Fruit fly (Drosophila melanogaster) whole organism, prepupa: ENCODE measurements around the gene CG9166.

Source experiments
- Blimp-1 ChIP-seq: fragments of 200-800 bp; sonication (Bioruptor generic); optimal IDR thresholded peaks from 3 replicates; lab custom pipeline; 2017; ENCODE audit warnings: missing biosample characterization, missing genetic modification characterization, mild to moderate bottlenecking, moderate library complexity, missing genetic modification reagents
- CG10669 ChIP-seq: fragments of 200-800 bp; sonication (Bioruptor generic); optimal IDR thresholded peaks from 3 replicates; lab custom pipeline; 2018; ENCODE audit warnings: missing biosample characterization, mild to moderate bottlenecking, missing genetic modification characterization, moderate library complexity
- CG11294 ChIP-seq: fragments of 200-800 bp; sonication (Bioruptor generic); IDR thresholded peaks from 2 replicates; pipeline ENCODE4 v1.3.6; 2022; ENCODE audit warnings: missing biosample characterization, missing genetic modification characterization
- CG11762 ChIP-seq: fragments of 200-800 bp; sonication (Bioruptor generic); optimal IDR thresholded peaks from 3 replicates; lab custom pipeline; 2016; ENCODE audit warnings: missing biosample characterization, missing genetic modification characterization; ENCODE audit not compliant: insufficient read depth
- CG11902 ChIP-seq: fragments of 200-800 bp; sonication (Bioruptor generic); optimal IDR thresholded peaks from 3 replicates; lab custom pipeline; 2016; ENCODE audit warnings: missing biosample characterization, missing genetic modification characterization
- CG15336 ChIP-seq: fragments of 200-800 bp; sonication (Bioruptor generic); IDR thresholded peaks from 2 replicates; pipeline ENCODE4 v1.3.6; 2022; ENCODE audit warnings: missing biosample characterization, missing genetic modification characterization
- CG16779 ChIP-seq: fragments of 200-800 bp; sonication (Bioruptor generic); optimal IDR thresholded peaks from 3 replicates; lab custom pipeline; 2017; ENCODE audit warnings: missing biosample characterization, mild to moderate bottlenecking, missing genetic modification characterization
- CG31627 ChIP-seq: fragments of 200-800 bp; sonication (Bioruptor generic); optimal IDR thresholded peaks from 3 replicates; lab custom pipeline; 2016; ENCODE audit warnings: missing biosample characterization, missing genetic modification characterization
- CG32006 ChIP-seq: fragments of 200-800 bp; sonication (Bioruptor generic); optimal IDR thresholded peaks from 3 replicates; lab custom pipeline; 2017; ENCODE audit warnings: missing biosample characterization, mild to moderate bottlenecking, missing genetic modification characterization
- CG34406 ChIP-seq: fragments of 200-800 bp; sonication (Bioruptor generic); optimal IDR thresholded peaks from 3 replicates; lab custom pipeline; 2016; ENCODE audit warnings: missing biosample characterization, missing genetic modification characterization
- CG3919 ChIP-seq: fragments of 200-800 bp; sonication (Bioruptor generic); optimal IDR thresholded peaks from 3 replicates; lab custom pipeline; 2016; ENCODE audit warnings: missing biosample characterization, missing genetic modification characterization
- CG6163 ChIP-seq: fragments of 200-800 bp; sonication (Bioruptor generic); IDR thresholded peaks from 3 replicates; pipeline ENCODE4 v1.3.6; 2022; ENCODE audit warnings: missing biosample characterization, missing genetic modification characterization
- CG6276 ChIP-seq: fragments of 200-800 bp; sonication (Bioruptor generic); optimal IDR thresholded peaks from 2 replicates; lab custom pipeline; 2017; ENCODE audit warnings: missing biosample characterization, mild to moderate bottlenecking, missing genetic modification characterization
- CG6792 ChIP-seq: fragments of 200-800 bp; sonication (Bioruptor generic); optimal IDR thresholded peaks from 3 replicates; lab custom pipeline; 2016; ENCODE audit warnings: missing biosample characterization, missing genetic modification characterization
- CG6808 ChIP-seq: fragments of 200-800 bp; sonication (Bioruptor generic); optimal IDR thresholded peaks from 3 replicates; lab custom pipeline; 2017; ENCODE audit warnings: missing biosample characterization, missing genetic modification characterization, mild to moderate bottlenecking, moderate library complexity, missing genetic modification reagents
- CG6854 ChIP-seq: fragments of 200-800 bp; sonication (Bioruptor generic); optimal IDR thresholded peaks from 2 replicates; lab custom pipeline; 2017; ENCODE audit warnings: missing biosample characterization, mild to moderate bottlenecking, missing genetic modification characterization
- CG7368 ChIP-seq: fragments of 200-800 bp; sonication (Bioruptor generic); optimal IDR thresholded peaks from 3 replicates; lab custom pipeline; 2016; ENCODE audit warnings: missing biosample characterization, missing genetic modification characterization
- CG8119 ChIP-seq: fragments of 200-800 bp; sonication (Bioruptor generic); IDR thresholded peaks from 3 replicates; pipeline ENCODE4 v1.3.6; 2022; ENCODE audit warnings: missing biosample characterization, missing genetic modification characterization
- CG8319 ChIP-seq: fragments of 200-800 bp; sonication (Bioruptor generic); optimal IDR thresholded peaks from 3 replicates; lab custom pipeline; 2016; ENCODE audit warnings: missing biosample characterization, missing genetic modification characterization
- CG8632 ChIP-seq: fragments of 200-800 bp; sonication (Bioruptor generic); optimal IDR thresholded peaks from 3 replicates; lab custom pipeline; 2016; ENCODE audit warnings: missing biosample characterization, missing genetic modification characterization
- Eip75B ChIP-seq: fragments of 200-800 bp; sonication (Bioruptor generic); optimal IDR thresholded peaks from 3 replicates; lab custom pipeline; 2016; ENCODE audit warnings: missing biosample characterization, missing genetic modification characterization
- Eip78C ChIP-seq: fragments of 200-800 bp; sonication (Bioruptor generic); peaks from one replicate; lab custom pipeline; 2016; ENCODE audit warnings: missing biosample characterization, missing genetic modification characterization
- Ets21C ChIP-seq: fragments of 200-800 bp; sonication (Bioruptor generic); optimal IDR thresholded peaks from 3 replicates; lab custom pipeline; 2016; ENCODE audit warnings: missing biosample characterization, missing genetic modification characterization
- Ets96B ChIP-seq: fragments of 200-800 bp; optimal IDR thresholded peaks from 2 replicates; lab custom pipeline; 2019; ENCODE audit warnings: missing biosample characterization, mild to moderate bottlenecking, missing genetic modification characterization, moderate library complexity
- Gug ChIP-seq: fragments of 200-800 bp; sonication (Bioruptor generic); IDR thresholded peaks from 2 replicates; pipeline ENCODE4 v1.3.6; 2022; ENCODE audit warnings: missing biosample characterization, missing genetic modification characterization
- Hr38 ChIP-seq: sonication (Bioruptor generic); optimal IDR thresholded peaks from 2 replicates; lab custom pipeline; 2016; ENCODE audit warnings: missing biosample characterization, missing genetic modification characterization
- Hr39 ChIP-seq: fragments of 200-800 bp; sonication (Bioruptor generic); optimal IDR thresholded peaks from 2 replicates; lab custom pipeline; 2016; ENCODE audit warnings: missing biosample characterization, missing genetic modification characterization
- Lpt ChIP-seq: fragments of 200-800 bp; sonication (Bioruptor generic); optimal IDR thresholded peaks from 3 replicates; lab custom pipeline; 2016; ENCODE audit warnings: missing biosample characterization, missing genetic modification characterization
- Met ChIP-seq: fragments of 200-800 bp; sonication (Bioruptor generic); optimal IDR thresholded peaks from 3 replicates; lab custom pipeline; 2016; ENCODE audit warnings: missing biosample characterization, missing genetic modification characterization
- OdsH ChIP-seq: fragments of 200-800 bp; sonication (Bioruptor generic); optimal IDR thresholded peaks from 3 replicates; lab custom pipeline; 2016; ENCODE audit warnings: missing biosample characterization, missing genetic modification characterization
- Sox102F ChIP-seq: fragments of 200-800 bp; sonication (Bioruptor generic); optimal IDR thresholded peaks from 2 replicates; lab custom pipeline; 2016; ENCODE audit warnings: missing biosample characterization, mild to moderate bottlenecking, missing genetic modification characterization
- Sox14 ChIP-seq: fragments of 200-800 bp; sonication (Bioruptor generic); optimal IDR thresholded peaks from 3 replicates; lab custom pipeline; 2016; ENCODE audit warnings: missing biosample characterization, missing genetic modification characterization
- Sox15 ChIP-seq: fragments of 200-800 bp; sonication (Bioruptor generic); optimal IDR thresholded peaks from 3 replicates; lab custom pipeline; 2016; ENCODE audit warnings: missing biosample characterization, missing genetic modification characterization
- acj6 ChIP-seq: fragments of 200-800 bp; sonication (Bioruptor generic); optimal IDR thresholded peaks from 3 replicates; lab custom pipeline; 2016; ENCODE audit warnings: missing biosample characterization, missing genetic modification characterization
- cyc ChIP-seq: fragments of 200-800 bp; sonication (Bioruptor generic); optimal IDR thresholded peaks from 3 replicates; lab custom pipeline; 2016; ENCODE audit warnings: missing biosample characterization, missing genetic modification characterization
- dac ChIP-seq: fragments of 200-800 bp; sonication (Bioruptor generic); optimal IDR thresholded peaks from 2 replicates; lab custom pipeline; 2017; ENCODE audit warnings: missing biosample characterization, mild to moderate bottlenecking, missing genetic modification characterization
- dsx ChIP-seq: fragments of 200-800 bp; optimal IDR thresholded peaks from 3 replicates; lab custom pipeline; 2019; ENCODE audit warnings: missing biosample characterization, mild to moderate bottlenecking, missing genetic modification characterization, moderate library complexity; ENCODE audit not compliant: poor library complexity, severe bottlenecking
- eg ChIP-seq: fragments of 200-800 bp; sonication (Bioruptor generic); IDR thresholded peaks from 3 replicates; pipeline ENCODE4 v1.3.6; 2022; ENCODE audit warnings: missing biosample characterization, missing genetic modification characterization
- esn ChIP-seq: fragments of 200-800 bp; sonication (Bioruptor generic); optimal IDR thresholded peaks from 2 replicates; lab custom pipeline; 2016; ENCODE audit warnings: missing biosample characterization, mild to moderate bottlenecking, missing genetic modification characterization, moderate library complexity
- fd59A ChIP-seq: fragments of 200-800 bp; sonication (Bioruptor generic); optimal IDR thresholded peaks from 2 replicates; lab custom pipeline; 2017; ENCODE audit warnings: missing biosample characterization, mild to moderate bottlenecking, missing genetic modification characterization, missing genetic modification reagents
- fd85E ChIP-seq: fragments of 200-800 bp; sonication (Bioruptor generic); optimal IDR thresholded peaks from 3 replicates; lab custom pipeline; 2016; ENCODE audit warnings: missing biosample characterization, missing genetic modification characterization
- fkh ChIP-seq: fragments of 200-800 bp; sonication (Bioruptor generic); optimal IDR thresholded peaks from 3 replicates; lab custom pipeline; 2017; ENCODE audit warnings: missing biosample characterization, mild to moderate bottlenecking, missing genetic modification characterization, moderate library complexity
- lz ChIP-seq: fragments of 200-800 bp; sonication (Bioruptor generic); optimal IDR thresholded peaks from 3 replicates; lab custom pipeline; 2016; ENCODE audit warnings: missing biosample characterization, missing genetic modification characterization
- net ChIP-seq: fragments of 200-800 bp; sonication (Bioruptor generic); optimal IDR thresholded peaks from 3 replicates; lab custom pipeline; 2016; ENCODE audit warnings: missing biosample characterization, missing genetic modification characterization
- pdm3 ChIP-seq: fragments of 200-800 bp; sonication (Bioruptor generic); optimal IDR thresholded peaks from 3 replicates; lab custom pipeline; 2016; ENCODE audit warnings: missing biosample characterization, missing genetic modification characterization
- ss ChIP-seq, 2 experiments: fragments of 200-800 bp; sonication (Bioruptor generic); optimal IDR thresholded peaks; 2 replicates in 1 of 2; 3 replicates in 1 of 2; lab custom pipeline; 2017 to 2018; ENCODE audit warnings: mild to moderate bottlenecking in 2 of 2, missing biosample characterization in 2 of 2, missing genetic modification characterization in 2 of 2, moderate library complexity in 1 of 2
- vri ChIP-seq: fragments of 200-800 bp; sonication (Bioruptor generic); optimal IDR thresholded peaks from 3 replicates; lab custom pipeline; 2016; ENCODE audit warnings: missing biosample characterization, mild to moderate bottlenecking, missing genetic modification characterization

Gene CG9166

dm6 chr3L:1313039-1313766, 37.7 kb upstream of the CG9166 start, which contains the start of the genes sturkopf and Herc4 (continued):
- TF ChIP-seq OdsH (peak; percentile 76), CG6808 (GFP tag; lab: Kevin White, UChicago) (no peak), CG31627 (GFP tag; lab: Kevin White, UChicago) (peak; percentile 85), CG8632 (peak; percentile 78), net (GFP tag; lab: Kevin White, UChicago) (peak; percentile 75), Sox15 (GFP tag; lab: Kevin White, UChicago) (peak; percentile 76), eg (GFP tag; lab: Robert Waterston, UW) (peak; percentile 59; the same call in 2 of the 3 replicates), CG34406 (GFP tag; lab: Kevin White, UChicago) (peak; percentile 70), lz (GFP tag; lab: Kevin White, UChicago) (peak; percentile 92), CG8319 (GFP tag; lab: Kevin White, UChicago) (peak; percentile 55), CG7368 (GFP tag; lab: Kevin White, UChicago) (no peak), Blimp-1 (peak; percentile 45), Hr38 (no peak), CG16779 (no peak), CG6276 (GFP tag; lab: Kevin White, UChicago) (no peak), cyc (GFP tag; lab: Kevin White, UChicago) (peak; percentile 60), Hr39 (peak; percentile 83)

- TF ChIP-seq eg (GFP tag; lab: Robert Waterston, UW), result 0 out of 3 replicates have a peak, but pooled peaks have one; percentile 15
- no peak for TF ChIP-seq OdsH
- no peak for TF ChIP-seq acj6 (GFP tag; lab: Kevin White, UChicago)
- no peak for TF ChIP-seq CG16779
- TF ChIP-seq pdm3, result no peak
- no peak for TF ChIP-seq Lpt (GFP tag; lab: Kevin White, UChicago)
- TF ChIP-seq CG10669 (GFP tag; lab: Kevin White, UChicago), result no peak
- TF ChIP-seq fd85E (GFP tag; lab: Kevin White, UChicago), result no peak
- no peak for TF ChIP-seq CG11762 (GFP tag; lab: Kevin White, UChicago)
- no peak for TF ChIP-seq Met (GFP tag; lab: Kevin White, UChicago)
- no peak for TF ChIP-seq Hr39
- no peak for TF ChIP-seq CG3919 (GFP tag; lab: Kevin White, UChicago)
- TF ChIP-seq Eip75B, result no peak
- TF ChIP-seq CG11294 (GFP tag; lab: Robert Waterston, UW), result no peak
- TF ChIP-seq Sox102F, result no peak
- no peak for TF ChIP-seq Gug
- TF ChIP-seq cyc (GFP tag; lab: Kevin White, UChicago), result no peak
- TF ChIP-seq esn (GFP tag; lab: Kevin White, UChicago), result no peak
- TF ChIP-seq CG6808 (GFP tag; lab: Kevin White, UChicago), result no peak
- no peak for TF ChIP-seq CG6276 (GFP tag; lab: Kevin White, UChicago)
- no peak for TF ChIP-seq CG6792 (GFP tag; lab: Kevin White, UChicago)
- no peak for TF ChIP-seq CG8632
- no peak for TF ChIP-seq CG32006 (GFP tag; lab: Kevin White, UChicago)
- TF ChIP-seq dac (GFP tag; lab: Kevin White, UChicago), result no peak
- no peak for TF ChIP-seq Ets96B (tag; lab: Kevin White, UChicago)
- TF ChIP-seq CG6854 (GFP tag; lab: Kevin White, UChicago), result peak; percentile 30
- no peak for TF ChIP-seq fkh
- TF ChIP-seq CG7368 (GFP tag; lab: Kevin White, UChicago), result no peak
- peak; percentile 79 for TF ChIP-seq vri
- no peak for TF ChIP-seq Ets21C
- TF ChIP-seq fd59A (GFP tag; lab: Kevin White, UChicago), result no peak
- TF ChIP-seq ss (GFP tag; optimal IDR thresholded peaks at IDR 0.05; lab: Kevin White, UChicago), result no peak
- TF ChIP-seq Eip78C (GFP tag; lab: Kevin White, UChicago), result peak; percentile 36
- TF ChIP-seq Hr38, result no peak
- TF ChIP-seq Sox14 (GFP tag; lab: Kevin White, UChicago), result no peak
- TF ChIP-seq CG8119 (GFP tag; lab: Robert Waterston, UW), result no peak
- TF ChIP-seq net (GFP tag; lab: Kevin White, UChicago), result no peak
- TF ChIP-seq CG6163 (GFP tag; lab: Robert Waterston, UW), result peak; percentile 60; the same call in 2 of the 3 replicates
- TF ChIP-seq Blimp-1, result no peak
- no peak for TF ChIP-seq CG15336
- peak; percentile 37 for TF ChIP-seq dsx (GFP tag; lab: Kevin White, UChicago)
- no peak for TF ChIP-seq CG11902 (GFP tag; lab: Kevin White, UChicago)
These were observed 32.7 kb upstream of the CG9166 start, which contains the start of gene Myo61F for dm6 chr3L:1318241-1318640. Myo61F (plus strand) TSS chr3L:1318480.
